Worm (Caenorhabditis elegans): Measurements from ENCODE around the gene D1025.1.

DNA sequence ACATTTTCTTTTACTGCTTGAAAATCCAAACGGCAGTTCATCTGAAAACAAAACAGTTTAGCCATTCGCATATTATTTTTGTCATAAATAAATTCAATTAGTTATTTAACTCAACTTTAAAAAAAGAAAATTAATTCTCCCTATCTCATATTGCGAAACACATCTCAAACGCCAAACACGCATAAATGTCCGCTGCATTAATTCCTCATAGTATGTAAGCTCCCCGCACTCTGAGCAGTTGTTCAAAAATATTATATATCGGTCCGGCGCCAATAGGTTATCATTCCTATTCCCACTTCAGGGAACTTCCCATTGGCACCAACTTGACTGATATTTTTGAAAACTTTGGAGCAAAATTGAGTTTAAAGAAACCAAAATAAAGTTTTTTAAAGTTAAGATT, 42.4 kb upstream of the D1025.1 start:
- TF ChIP-seq nhr-11 (tag; optimal IDR thresholded peaks at IDR 0.05): no peak
- no peak for TF ChIP-seq nhr-28 (tag; optimal IDR thresholded peaks at IDR 0.05)
- TF ChIP-seq ceh-44 (GFP tag; IDR thresholded peaks at IDR 0.05): no peak
- no peak for TF ChIP-seq pha-4 (GFP tag; IDR thresholded peaks at IDR 0.05)
- no peak for TF ChIP-seq pha-4 (tag; optimal IDR thresholded peaks at IDR 0.05)
- TF ChIP-seq ceh-82 (tag; optimal IDR thresholded peaks at IDR 0.05): no peak
- TF ChIP-seq cey-2 (tag; optimal IDR thresholded peaks at IDR 0.05; ENCODE audit: borderline replicate concordance, insufficient read depth): no peak
- TF ChIP-seq dve-1 (tag; optimal IDR thresholded peaks at IDR 0.05; ENCODE audit: insufficient read depth): peak; percentile 51
- no peak for TF ChIP-seq ama-1 (optimal IDR thresholded peaks at IDR 0.05)
- no peak for TF ChIP-seq ZK546.5 (tag; optimal IDR thresholded peaks at IDR 0.05)
- TF ChIP-seq ces-1 (GFP tag; optimal IDR thresholded peaks at IDR 0.05): no peak
- TF ChIP-seq F10B5.3 (tag; optimal IDR thresholded peaks at IDR 0.05): no peak
- TF ChIP-seq egl-27 (tag; optimal IDR thresholded peaks at IDR 0.05): no peak
- TF ChIP-seq lin-39 (tag; optimal IDR thresholded peaks at IDR 0.05): no peak
- TF ChIP-seq skn-1 (tag; optimal IDR thresholded peaks at IDR 0.05): no peak

Data from whole organism, L4 larva.